Worm (Caenorhabditis elegans) whole organism, L3 larva: ENCODE data around the gene T11G6.4.
A peak's percentile ranks its signal among the peaks of the same experiment; 100 is the strongest.

Source experiments
- ceh-82 ChIP-seq: fragments of 150-350 bp; optimal IDR thresholded peaks from 2 replicates; lab custom pipeline; 2014; ENCODE audit warnings: missing biosample characterization, missing genetic modification characterization
- daf-12 ChIP-seq: fragments of 150-350 bp; optimal IDR thresholded peaks from 2 replicates; lab custom pipeline; 2014; ENCODE audit warnings: missing biosample characterization, missing genetic modification reagents, missing genetic modification characterization
- mdl-1 ChIP-seq: fragments of 150-350 bp; optimal IDR thresholded peaks from 2 replicates; lab custom pipeline; 2014; ENCODE audit warnings: missing biosample characterization, missing genetic modification characterization
- mml-1 ChIP-seq: fragments of 150-350 bp; sonication (generic microtip); optimal IDR thresholded peaks from 3 replicates; lab custom pipeline; 2014; ENCODE audit warnings: missing biosample characterization, missing genetic modification characterization
- nhr-11 ChIP-seq: fragments of 150-350 bp; optimal IDR thresholded peaks from 2 replicates; lab custom pipeline; 2014; ENCODE audit warnings: missing biosample characterization, missing genetic modification characterization
- pqm-1 ChIP-seq: fragments of 150-350 bp; optimal IDR thresholded peaks from 2 replicates; lab custom pipeline; 2017; ENCODE audit warnings: missing biosample characterization, missing genetic modification characterization, inconsistent platforms
- sea-2 ChIP-seq: fragments of 150-350 bp; sonication (generic microtip); optimal IDR thresholded peaks from 4 replicates; lab custom pipeline; 2014; ENCODE audit warnings: missing biosample characterization, missing genetic modification reagents, missing genetic modification characterization

ce11 chrIV:10820114-10820513 is 31.6 kb downstream of the T11G6.4 start:
- TF ChIP-seq nhr-11 (tag; lab: Kevin White, UChicago) (no peak), pqm-1 (tag; lab: Kevin White, UChicago) (peak; percentile 2), daf-12 (no peak), mdl-1 (tag; lab: Kevin White, UChicago) (no peak), sea-2 (GFP tag; lab: Kevin White, UChicago) (no peak), mml-1 (tag; lab: Kevin White, UChicago) (no peak), ceh-82 (tag; lab: Kevin White, UChicago) (no peak)
